Worm (Caenorhabditis elegans) whole organism, early embryonic: ENCODE results near the gene sbp-1.

Source experiments
- B0310.2 ChIP-seq: sonication (generic microtip); optimal IDR thresholded peaks from 2 replicates; lab custom pipeline; 2016; ENCODE audit warnings: mild to moderate bottlenecking, missing genetic modification characterization, missing compliant biosample characterization
- F13C5.2 ChIP-seq: sonication (generic microtip); optimal IDR thresholded peaks from 2 replicates; lab custom pipeline; 2017; ENCODE audit warnings: mild to moderate bottlenecking, missing genetic modification characterization, inconsistent platforms, missing compliant biosample characterization
- aly-1 ChIP-seq: sonication (generic microtip); optimal IDR thresholded peaks from 2 replicates; lab custom pipeline; 2016; ENCODE audit warnings: missing genetic modification characterization, missing compliant biosample characterization
- ama-1 ChIP-seq: fragments of 150-350 bp; optimal IDR thresholded peaks from 2 replicates; lab custom pipeline; 2014
- ceh-13 ChIP-seq: fragments of 200-800 bp; sonication (Bioruptor generic); optimal IDR thresholded peaks from 2 replicates; lab custom pipeline; 2018; ENCODE audit warnings: mild to moderate bottlenecking, missing genetic modification characterization, missing compliant biosample characterization
- ceh-36 ChIP-seq: sonication (generic microtip); optimal IDR thresholded peaks from 2 replicates; lab custom pipeline; 2016; ENCODE audit warnings: missing genetic modification characterization, inconsistent platforms, missing compliant biosample characterization
- ets-7 ChIP-seq: sonication (generic microtip); optimal IDR thresholded peaks from 2 replicates; lab custom pipeline; 2016; ENCODE audit warnings: missing genotype, missing genetic modification characterization, missing compliant biosample characterization
- flt-1 ChIP-seq: fragments of 200-800 bp; sonication (Bioruptor generic); IDR thresholded peaks from 2 replicates; pipeline ENCODE4 v1.3.6; 2022; ENCODE audit warnings: missing genetic modification characterization, missing compliant biosample characterization
- hmbx-1 ChIP-seq: sonication (generic microtip); optimal IDR thresholded peaks from 2 replicates; lab custom pipeline; 2016; ENCODE audit warnings: mild to moderate bottlenecking, missing genetic modification characterization, missing compliant biosample characterization
- hmg-4 ChIP-seq: fragments of 200-800 bp; sonication (Bioruptor generic); optimal IDR thresholded peaks from 2 replicates; lab custom pipeline; 2018; ENCODE audit warnings: mild to moderate bottlenecking, missing genetic modification characterization, missing compliant biosample characterization
- hnd-1 ChIP-seq: sonication (generic microtip); optimal IDR thresholded peaks from 2 replicates; lab custom pipeline; 2016; ENCODE audit warnings: missing genetic modification characterization, missing compliant biosample characterization
- pes-1 ChIP-seq: fragments of 200-800 bp; sonication (Bioruptor generic); IDR thresholded peaks from 2 replicates; pipeline ENCODE4 v1.3.6; 2022; ENCODE audit warnings: missing genetic modification reagents, missing genetic modification characterization, missing compliant biosample characterization
- scrt-1 ChIP-seq: fragments of 200-800 bp; sonication (Bioruptor generic); IDR thresholded peaks from 2 replicates; pipeline ENCODE4 v1.3.6; 2022; ENCODE audit warnings: missing genetic modification characterization, missing compliant biosample characterization
- sea-1 ChIP-seq: fragments of 200-800 bp; sonication (Bioruptor generic); conservative IDR thresholded peaks from 2 replicates; pipeline ENCODE4 v1.3.6; 2022; ENCODE audit warnings: missing genetic modification characterization, missing compliant biosample characterization
- tbx-11 ChIP-seq: fragments of 200-800 bp; sonication (Bioruptor generic); IDR thresholded peaks from 2 replicates; pipeline ENCODE4 v1.3.6; 2022; ENCODE audit warnings: missing genetic modification characterization, missing compliant biosample characterization
- tbx-37 ChIP-seq: fragments of 200-800 bp; sonication (Bioruptor generic); conservative IDR thresholded peaks from 2 replicates; pipeline ENCODE4 v1.3.6; 2022; ENCODE audit warnings: missing genetic modification reagents, missing genetic modification characterization, missing compliant biosample characterization
- tra-4 ChIP-seq: sonication (generic microtip); optimal IDR thresholded peaks from 2 replicates; lab custom pipeline; 2017; ENCODE audit warnings: missing genetic modification characterization, missing compliant biosample characterization

The sbp-1 gene

DNA sequence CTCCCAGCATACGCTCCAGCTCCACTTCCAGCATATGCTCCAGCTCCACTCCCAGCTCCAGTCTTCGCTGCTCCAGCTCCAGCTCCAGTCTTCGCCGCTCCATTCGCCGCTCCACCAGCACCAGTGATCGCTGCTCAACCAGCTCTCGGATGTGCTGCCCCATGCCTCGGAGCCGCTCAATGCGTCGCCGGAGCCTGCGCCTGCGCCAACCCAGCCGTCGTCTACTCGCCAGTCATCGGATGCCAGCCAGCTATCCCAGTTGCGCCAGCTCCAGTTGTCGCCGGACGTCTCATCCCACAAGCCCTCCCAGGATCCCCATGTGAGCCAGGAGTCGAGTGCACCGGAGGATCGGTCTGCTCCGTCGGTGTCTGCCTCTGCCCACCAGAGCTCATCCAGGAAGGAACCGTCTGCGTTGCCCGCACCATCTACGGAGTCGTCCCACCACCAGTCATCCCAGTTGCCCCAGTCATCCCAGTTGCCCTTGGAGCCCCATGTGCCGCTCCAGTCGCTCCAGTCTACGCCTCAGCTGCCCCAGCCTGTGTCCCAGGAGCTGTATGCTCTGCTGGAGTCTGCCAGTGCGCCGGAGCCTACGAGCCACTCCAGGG, 14.7 kb downstream of the sbp-1 start:
- TF ChIP-seq aly-1 (tag; lab: Kevin White, UChicago) = peak; percentile 38
- no peak for TF ChIP-seq hmg-4 (GFP tag; lab: Kevin White, UChicago)
- no peak for TF ChIP-seq tbx-11 (GFP tag; lab: Robert Waterston, UW)

DNA sequence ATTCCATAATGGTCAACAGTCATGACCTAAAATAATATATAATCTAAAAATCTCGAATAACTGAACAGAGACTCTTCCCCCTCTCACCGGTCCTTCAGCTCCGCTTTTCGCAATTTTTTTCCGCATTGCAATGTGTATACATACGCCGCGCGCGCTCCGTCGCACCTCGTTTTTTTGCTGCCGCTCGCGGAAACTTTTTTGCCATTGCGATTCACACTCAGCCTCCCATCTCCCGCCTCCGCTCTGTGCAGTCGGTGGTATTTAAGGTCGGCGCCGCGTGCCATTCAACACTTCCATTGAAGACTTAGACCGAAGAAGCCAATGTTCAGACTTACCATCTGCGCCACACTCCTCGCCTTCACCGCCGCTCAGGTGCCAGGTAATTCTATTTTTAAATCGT, 15.5 kb downstream of the sbp-1 start, which contains the start of gene idpc-1:
TSS of gene idpc-1 (plus strand) at position 301 of the 400 bp plus-strand sequence.
- TF ChIP-seq hmbx-1 (tag; lab: Kevin White, UChicago) (no peak), hnd-1 (tag; lab: Kevin White, UChicago) (no peak), pes-1 (GFP tag; lab: Robert Waterston, UW) (no peak), hmg-4 (GFP tag; lab: Kevin White, UChicago) (no peak), flt-1 (no peak), sea-1 (GFP tag; lab: Robert Waterston, UW) (no peak)

DNA sequence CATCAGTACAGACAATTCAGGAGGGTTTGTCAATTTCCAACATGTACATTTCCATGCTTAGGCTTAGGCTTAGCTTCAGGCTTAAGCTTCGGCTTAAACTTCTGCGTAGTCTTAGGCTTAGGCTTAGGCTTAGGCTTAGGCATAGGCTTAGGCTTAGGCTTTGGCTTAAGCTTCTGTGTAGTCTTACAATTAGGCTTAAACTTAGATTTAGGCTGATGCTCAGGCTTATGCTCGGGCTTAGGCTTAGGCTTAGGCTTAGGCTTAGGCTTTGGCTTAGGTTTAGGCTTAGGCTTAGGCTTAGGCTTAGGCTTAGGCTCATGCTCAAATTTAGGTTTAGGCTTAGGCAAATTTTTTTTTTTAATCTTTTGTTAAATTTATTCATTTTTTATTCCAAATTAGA, 17.6 kb downstream of the sbp-1 start:
- TF ChIP-seq scrt-1 = no peak
- TF ChIP-seq ceh-36 (tag; lab: Kevin White, UChicago) = peak; percentile 89
- no peak for TF ChIP-seq B0310.2 (tag; lab: Kevin White, UChicago)
- no peak for TF ChIP-seq hnd-1 (tag; lab: Kevin White, UChicago)

DNA sequence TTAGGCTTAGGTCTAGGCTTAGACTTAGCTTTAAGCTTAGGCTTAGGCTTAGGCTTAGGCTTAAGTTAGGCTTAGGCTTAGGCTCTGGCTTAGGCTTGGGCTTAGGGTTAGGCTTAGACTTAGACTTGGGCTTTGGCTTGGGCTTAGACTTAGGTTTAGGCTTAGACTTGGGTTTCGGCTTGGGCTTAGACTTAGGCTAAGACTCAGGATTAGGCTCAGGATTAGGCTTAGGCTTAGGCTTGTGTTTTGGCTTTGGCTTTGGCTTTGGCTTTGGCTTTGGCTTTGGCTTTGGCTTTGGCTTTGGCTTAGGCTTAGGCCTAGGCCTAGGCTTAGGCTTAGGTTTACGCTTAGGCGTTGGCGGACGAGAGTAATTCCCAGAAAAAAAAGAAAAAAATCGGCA, 22.8 kb downstream of the sbp-1 start:
- TF ChIP-seq ceh-36 (tag; lab: Kevin White, UChicago) (peak; percentile 80), tbx-37 (GFP tag; lab: Robert Waterston, UW) (no peak)

DNA sequence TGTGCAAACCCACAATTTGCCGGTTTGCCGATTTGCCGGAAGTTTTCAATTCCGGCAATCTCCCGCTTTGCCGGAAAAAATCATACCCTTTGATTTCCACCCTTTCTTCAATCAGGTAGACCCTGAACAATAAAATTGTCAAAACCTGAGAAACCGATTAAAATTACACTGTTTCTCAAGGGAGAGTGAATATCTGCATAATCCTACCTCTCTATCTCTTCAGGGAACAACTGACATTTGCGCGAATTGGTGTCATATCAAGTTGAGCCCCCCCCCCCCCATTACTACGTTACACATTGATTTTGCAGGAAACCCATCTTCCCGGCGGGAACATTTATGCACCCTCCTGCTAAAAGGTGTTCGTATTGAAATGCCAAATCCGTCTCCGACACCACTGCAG, 32.0 kb downstream of the sbp-1 start, which contains the start of gene twk-31:
TSS of gene twk-31 (plus strand) at position 301 of the 400 bp plus-strand sequence.
- no peak for TF ChIP-seq flt-1
- TF ChIP-seq F13C5.2 (tag; lab: Kevin White, UChicago) = no peak
- TF ChIP-seq tbx-11 (GFP tag; lab: Robert Waterston, UW) = no peak
- no peak for TF ChIP-seq scrt-1
- TF ChIP-seq aly-1 (tag; lab: Kevin White, UChicago) = no peak
- TF ChIP-seq hmbx-1 (tag; lab: Kevin White, UChicago) = no peak

DNA sequence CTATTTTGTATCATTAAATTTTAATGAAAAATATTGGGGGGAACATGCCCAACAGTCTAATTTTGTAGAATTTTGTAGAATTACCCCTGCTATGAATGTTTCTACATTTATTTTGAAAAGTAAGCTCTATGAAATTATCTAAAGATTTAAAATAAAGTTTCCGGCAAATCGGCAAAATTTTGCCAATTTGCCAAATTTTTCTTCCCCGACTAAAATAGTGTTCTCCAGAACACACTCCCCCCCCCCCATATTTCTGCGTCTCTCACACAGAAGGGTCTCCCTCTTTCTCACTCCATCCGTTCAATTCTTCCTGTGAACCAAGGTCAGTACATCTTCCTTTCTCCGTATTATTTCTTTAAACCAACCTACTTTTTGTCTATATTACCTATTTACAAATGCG, 37.3 kb downstream of the sbp-1 start, which contains the start of gene Y47D3B.4:
TSS of gene Y47D3B.4 (plus strand) at position 301 of the 400 bp plus-strand sequence.
- TF ChIP-seq ama-1 (lab: Kevin White, UChicago) (no peak), tbx-37 (GFP tag; lab: Robert Waterston, UW) (no peak), pes-1 (GFP tag; lab: Robert Waterston, UW) (no peak), ets-7 (tag; lab: Kevin White, UChicago) (no peak), hmg-4 (GFP tag; lab: Kevin White, UChicago) (no peak), hmbx-1 (tag; lab: Kevin White, UChicago) (no peak), aly-1 (tag; lab: Kevin White, UChicago) (no peak)

DNA sequence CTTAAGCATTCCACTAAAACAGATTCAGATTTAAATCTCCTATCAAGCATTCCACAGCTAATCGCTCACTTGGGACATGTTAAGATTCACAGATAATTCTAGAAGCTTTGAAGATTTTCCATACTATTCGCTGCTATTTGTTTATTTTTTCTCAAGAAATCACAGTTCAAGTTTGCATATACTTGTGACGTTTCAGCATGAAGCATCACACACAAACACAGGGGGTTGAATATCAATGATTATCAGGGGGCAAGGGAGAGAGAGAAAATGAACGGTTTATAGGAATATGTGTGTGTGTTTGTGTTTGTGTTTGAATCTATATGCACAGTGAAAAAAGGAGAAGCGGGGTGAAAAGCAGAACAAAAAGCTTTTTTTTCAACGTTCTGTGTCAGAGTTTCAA, 39.6 kb downstream of the sbp-1 start, which contains the start of gene Y47D3B.12:
TSS of gene Y47D3B.12 (plus strand) at position 301 of the 400 bp plus-strand sequence.
- TF ChIP-seq ets-7 (tag; lab: Kevin White, UChicago) (no peak), F13C5.2 (tag; lab: Kevin White, UChicago) (no peak)

DNA sequence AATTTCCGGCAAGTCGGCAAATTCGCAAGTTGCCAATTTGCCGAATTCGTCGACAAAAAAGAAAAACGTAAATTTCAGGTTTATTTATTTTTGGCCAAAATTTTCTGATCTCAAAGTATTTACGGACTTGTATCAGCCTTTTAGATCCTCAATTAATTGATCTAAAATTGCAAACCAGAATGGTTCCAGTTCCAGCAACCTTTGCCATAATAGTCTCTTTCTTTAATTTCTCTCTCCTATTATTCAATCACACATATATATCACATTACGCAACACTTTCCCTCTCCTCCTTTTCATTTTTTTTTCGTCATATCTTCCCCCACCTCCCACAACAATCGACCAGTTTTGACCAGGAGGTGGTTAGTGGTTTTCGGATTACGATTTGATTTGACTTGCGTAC, 44.9 kb downstream of the sbp-1 start, which contains the start of gene Y47D3B.3:
TSS of gene Y47D3B.3 (plus strand) at position 301 of the 400 bp plus-strand sequence.
- no peak for TF ChIP-seq hmbx-1 (tag; lab: Kevin White, UChicago)
- no peak for TF ChIP-seq tbx-37 (GFP tag; lab: Robert Waterston, UW)
- TF ChIP-seq aly-1 (tag; lab: Kevin White, UChicago) = no peak
- TF ChIP-seq ama-1 (lab: Kevin White, UChicago) = no peak
- no peak for TF ChIP-seq pes-1 (GFP tag; lab: Robert Waterston, UW)
- TF ChIP-seq hmg-4 (GFP tag; lab: Kevin White, UChicago) = no peak
- TF ChIP-seq sea-1 (GFP tag; lab: Robert Waterston, UW) = no peak
- no peak for TF ChIP-seq ceh-36 (tag; lab: Kevin White, UChicago)
- no peak for TF ChIP-seq flt-1
- no peak for TF ChIP-seq ceh-13 (GFP tag; lab: Kevin White, UChicago)
- TF ChIP-seq B0310.2 (tag; lab: Kevin White, UChicago) = no peak
- TF ChIP-seq ets-7 (tag; lab: Kevin White, UChicago) = no peak
- no peak for TF ChIP-seq hnd-1 (tag; lab: Kevin White, UChicago)
- no peak for TF ChIP-seq tra-4 (tag; lab: Kevin White, UChicago)

DNA sequence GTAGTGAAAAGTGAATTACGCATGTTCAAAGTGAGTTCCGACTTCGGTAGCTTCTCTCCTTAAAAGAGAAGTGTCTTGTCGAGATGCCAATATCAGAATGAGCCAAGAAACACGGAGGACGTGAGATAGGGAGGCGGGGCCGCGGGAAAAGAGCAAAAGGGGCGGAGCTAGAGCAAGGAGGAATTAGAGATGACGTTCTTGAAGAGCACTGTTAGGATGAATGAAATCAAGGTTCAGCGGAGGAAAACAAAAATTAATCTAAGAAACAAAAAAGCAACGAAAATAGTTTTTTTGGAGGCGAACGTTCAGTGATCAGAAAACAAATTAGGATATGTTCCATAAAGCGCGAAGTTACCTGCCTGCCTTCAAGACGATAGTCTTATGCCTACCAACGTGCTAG, 49.2 kb downstream of the sbp-1 start, which contains the start of gene nlp-21:
TSS of gene nlp-21 (minus strand) at position 101 of the 400 bp plus-strand sequence.
- TF ChIP-seq ceh-36 (tag; lab: Kevin White, UChicago) = no peak
- no peak for TF ChIP-seq sea-1 (GFP tag; lab: Robert Waterston, UW)
- no peak for TF ChIP-seq B0310.2 (tag; lab: Kevin White, UChicago)
- TF ChIP-seq hnd-1 (tag; lab: Kevin White, UChicago) = no peak
- TF ChIP-seq aly-1 (tag; lab: Kevin White, UChicago) = no peak
- no peak for TF ChIP-seq flt-1
- no peak for TF ChIP-seq hmg-4 (GFP tag; lab: Kevin White, UChicago)
- no peak for TF ChIP-seq ama-1 (lab: Kevin White, UChicago)
- TF ChIP-seq scrt-1 = no peak
